Worm (Caenorhabditis elegans): ENCODE measurements around the gene ceh-100.

ce11 chrII:12542594-12542997 lies 60.9 kb downstream of the ceh-100 start:
- no peak for TF ChIP-seq mdl-1 (tag; optimal IDR thresholded peaks at IDR 0.05)
- no peak for TF ChIP-seq eor-1 (tag; optimal IDR thresholded peaks at IDR 0.05)
- TF ChIP-seq ama-1 (optimal IDR thresholded peaks at IDR 0.05): no peak
- TF ChIP-seq ztf-4 (tag; optimal IDR thresholded peaks at IDR 0.05): no peak
- TF ChIP-seq jun-1 (tag; optimal IDR thresholded peaks at IDR 0.05): no peak
- no peak for TF ChIP-seq nhr-237 (tag; optimal IDR thresholded peaks at IDR 0.05)
- no peak for TF ChIP-seq ztf-11 (tag; optimal IDR thresholded peaks at IDR 0.05)
- no peak for TF ChIP-seq nhr-11 (tag; optimal IDR thresholded peaks at IDR 0.05)

Data from whole organism, L3 larva.